Fruit fly (Drosophila melanogaster) whole organism, embryonic: ENCODE data around the gene hop.

Experiments
- ATbp ChIP-seq: fragments of 200-800 bp; sonication (Bioruptor generic); optimal IDR thresholded peaks from 2 replicates; lab custom pipeline; 2017; ENCODE audit warnings: missing biosample characterization, mild to moderate bottlenecking, missing genetic modification characterization, missing genetic modification reagents
- Aef1 ChIP-seq: fragments of 200-800 bp; sonication (Bioruptor generic); IDR thresholded peaks from 3 replicates; pipeline ENCODE4 v1.3.6; 2022; ENCODE audit warnings: missing biosample characterization, missing genetic modification characterization
- CG10274 ChIP-seq: fragments of 200-800 bp; sonication (Bioruptor generic); optimal IDR thresholded peaks from 3 replicates; lab custom pipeline; 2017; ENCODE audit warnings: missing biosample characterization, mild to moderate bottlenecking, missing genetic modification characterization
- CG10431 ChIP-seq: fragments of 200-800 bp; sonication (Bioruptor generic); optimal IDR thresholded peaks from 3 replicates; lab custom pipeline; 2018; ENCODE audit warnings: missing biosample characterization, mild to moderate bottlenecking, missing genetic modification characterization
- CG11093 ChIP-seq: fragments of 200-800 bp; sonication (Bioruptor generic); IDR thresholded peaks from 3 replicates; pipeline ENCODE4 v1.3.6; 2022; ENCODE audit warnings: missing biosample characterization, missing genetic modification characterization
- CG11696 ChIP-seq: fragments of 200-800 bp; sonication (Bioruptor generic); IDR thresholded peaks from 2 replicates; pipeline ENCODE4 v1.3.6; 2022; ENCODE audit warnings: missing biosample characterization, missing genetic modification characterization
- CG12155 ChIP-seq: fragments of 200-800 bp; sonication (Bioruptor generic); optimal IDR thresholded peaks from 3 replicates; lab custom pipeline; 2016; ENCODE audit warnings: missing biosample characterization, missing genetic modification characterization
- CG13287 ChIP-seq: fragments of 200-800 bp; sonication (Bioruptor generic); IDR thresholded peaks from 2 replicates; pipeline ENCODE4 v1.3.6; 2022; ENCODE audit warnings: missing biosample characterization, missing genetic modification characterization; ENCODE audit not compliant: partially characterized antibody
- CG13424 ChIP-seq: fragments of 200-800 bp; sonication (Bioruptor generic); optimal IDR thresholded peaks from 2 replicates; lab custom pipeline; 2019; ENCODE audit warnings: missing biosample characterization, mild to moderate bottlenecking, missing genetic modification characterization, moderate library complexity
- CG14441 ChIP-seq: fragments of 200-800 bp; sonication (Bioruptor generic); IDR thresholded peaks from 2 replicates; pipeline ENCODE4 v1.3.6; 2022; ENCODE audit warnings: missing biosample characterization, missing genetic modification characterization
- CG1529 ChIP-seq: fragments of 200-800 bp; sonication (Bioruptor generic); optimal IDR thresholded peaks from 3 replicates; lab custom pipeline; 2018; ENCODE audit warnings: missing biosample characterization, missing genetic modification characterization
- CG3163 ChIP-seq: fragments of 200-800 bp; sonication (Bioruptor generic); optimal IDR thresholded peaks from 3 replicates; lab custom pipeline; 2016; ENCODE audit warnings: missing biosample characterization, missing genetic modification characterization
- CG3847 ChIP-seq: fragments of 200-800 bp; sonication (Bioruptor generic); IDR thresholded peaks from 2 replicates; pipeline ENCODE4 v1.3.6; 2022; ENCODE audit warnings: missing biosample characterization, missing genetic modification characterization
- CG6689 ChIP-seq: fragments of 200-800 bp; sonication (Bioruptor generic); IDR thresholded peaks from 2 replicates; pipeline ENCODE4 v1.3.6; 2022; ENCODE audit warnings: missing biosample characterization, missing genetic modification characterization
- CG7839 ChIP-seq: fragments of 200-800 bp; sonication (Bioruptor generic); optimal IDR thresholded peaks from 3 replicates; lab custom pipeline; 2018; ENCODE audit warnings: missing biosample characterization, mild to moderate bottlenecking, missing genetic modification characterization, moderate library complexity
- CG8765 ChIP-seq: fragments of 200-800 bp; sonication (Bioruptor generic); IDR thresholded peaks from 2 replicates; pipeline ENCODE4 v1.3.6; 2022; ENCODE audit warnings: missing biosample characterization, missing genetic modification characterization
- Dek ChIP-seq: fragments of 200-800 bp; sonication (Bioruptor generic); optimal IDR thresholded peaks from 3 replicates; lab custom pipeline; 2019; ENCODE audit warnings: missing biosample characterization, mild to moderate bottlenecking, missing genetic modification characterization, moderate library complexity
- Hand ChIP-seq: fragments of 200-800 bp; sonication (Bioruptor generic); optimal IDR thresholded peaks from 2 replicates; lab custom pipeline; 2017; ENCODE audit warnings: mild to moderate bottlenecking, missing biosample characterization, missing genetic modification reagents, missing genetic modification characterization
- Kr ChIP-seq: fragments of 200-800 bp; sonication (Bioruptor generic); optimal IDR thresholded peaks from 2 replicates; lab custom pipeline; 2017; ENCODE audit warnings: missing biosample characterization, mild to moderate bottlenecking, missing genetic modification characterization
- MTF-1 ChIP-seq: fragments of 200-800 bp; sonication (Bioruptor generic); optimal IDR thresholded peaks from 2 replicates; lab custom pipeline; 2018; ENCODE audit warnings: missing biosample characterization, mild to moderate bottlenecking, missing genetic modification characterization, borderline replicate concordance
- Max ChIP-seq: fragments of 200-800 bp; sonication (Bioruptor generic); optimal IDR thresholded peaks from 2 replicates; lab custom pipeline; 2016; ENCODE audit warnings: missing biosample characterization, mild to moderate bottlenecking, missing genetic modification characterization
- NC2α ChIP-seq: fragments of 200-800 bp; sonication (Bioruptor generic); optimal IDR thresholded peaks from 2 replicates; lab custom pipeline; 2016; ENCODE audit warnings: missing biosample characterization, missing genetic modification characterization
- Poxn ChIP-seq: fragments of 200-800 bp; sonication (Bioruptor generic); IDR thresholded peaks from 2 replicates; pipeline ENCODE4 v1.3.6; 2022; ENCODE audit warnings: missing biosample characterization, missing genetic modification characterization
- Sry-δ ChIP-seq: fragments of 200-800 bp; sonication (Bioruptor generic); optimal IDR thresholded peaks from 2 replicates; lab custom pipeline; 2016; ENCODE audit warnings: missing biosample characterization, missing genetic modification characterization
- Tbp ChIP-seq: fragments of >200 bp; optimal IDR thresholded peaks from 2 replicates; lab custom pipeline; 2018; ENCODE audit warnings: missing biosample characterization, missing genetic modification characterization
- Trl ChIP-seq, 3 experiments: fragments of >200 bp in 2 of 3; fragments of 200-800 bp in 1 of 3; sonication (Bioruptor generic) in 1 of 3; optimal IDR thresholded peaks; 2 replicates in 1 of 3; 3 replicates in 2 of 3; lab custom pipeline; 2016 to 2017; ENCODE audit warnings: missing biosample characterization in 1 of 3, missing genetic modification characterization in 1 of 3
- Xbp1 ChIP-seq: fragments of 200-800 bp; sonication (Bioruptor generic); optimal IDR thresholded peaks from 3 replicates; lab custom pipeline; 2016; ENCODE audit warnings: missing biosample characterization, mild to moderate bottlenecking, missing genetic modification characterization
- ara ChIP-seq: fragments of 200-800 bp; sonication (Bioruptor generic); IDR thresholded peaks from 2 replicates; pipeline ENCODE4 v1.3.6; 2022; ENCODE audit warnings: missing biosample characterization, missing genetic modification characterization
- bcd ChIP-seq: fragments of 200-800 bp; sonication (Bioruptor generic); optimal IDR thresholded peaks from 2 replicates; lab custom pipeline; 2017; ENCODE audit warnings: missing biosample characterization, mild to moderate bottlenecking, missing genetic modification characterization
- cad ChIP-seq: fragments of >200 bp; optimal IDR thresholded peaks from 2 replicates; lab custom pipeline; 2017; ENCODE audit warnings: missing biosample characterization, missing genetic modification characterization
- chinmo ChIP-seq: fragments of 200-800 bp; sonication (Bioruptor generic); IDR thresholded peaks from 4 replicates; pipeline ENCODE4 v1.3.6; 2022; ENCODE audit warnings: missing biosample characterization, missing genetic modification characterization; ENCODE audit not compliant: partially characterized antibody
- croc ChIP-seq: fragments of 200-800 bp; sonication (Bioruptor generic); conservative IDR thresholded peaks from 3 replicates; pipeline ENCODE4 v1.3.6; 2022; ENCODE audit warnings: missing biosample characterization, missing genetic modification characterization
- crol ChIP-seq: fragments of 200-800 bp; sonication (Bioruptor generic); IDR thresholded peaks from 2 replicates; pipeline ENCODE4 v1.3.6; 2022; ENCODE audit warnings: missing biosample characterization, missing genetic modification characterization
- dm ChIP-seq: fragments of 200-800 bp; sonication (Bioruptor generic); optimal IDR thresholded peaks from 3 replicates; lab custom pipeline; 2016; ENCODE audit warnings: missing biosample characterization, missing genetic modification characterization
- gro ChIP-seq: fragments of 200-800 bp; sonication (Bioruptor generic); optimal IDR thresholded peaks from 2 replicates; lab custom pipeline; 2016; ENCODE audit warnings: missing biosample characterization, missing genetic modification characterization
- kay ChIP-seq: fragments of 200-800 bp; sonication (Bioruptor generic); optimal IDR thresholded peaks from 2 replicates; lab custom pipeline; 2016; ENCODE audit warnings: missing biosample characterization, missing genetic modification characterization
- nerfin-2 ChIP-seq: fragments of 200-800 bp; sonication (Bioruptor generic); IDR thresholded peaks from 2 replicates; pipeline ENCODE4 v1.3.6; 2022; ENCODE audit warnings: missing biosample characterization, missing genetic modification characterization; ENCODE audit not compliant: partially characterized antibody
- phol ChIP-seq: fragments of 200-800 bp; sonication (Bioruptor generic); optimal IDR thresholded peaks from 3 replicates; lab custom pipeline; 2018; ENCODE audit warnings: missing biosample characterization, mild to moderate bottlenecking, missing genetic modification characterization, moderate library complexity
- prd ChIP-seq, 3 experiments: fragments of >200 bp in 2 of 3; fragments of 200-800 bp in 1 of 3; sonication (Bioruptor generic) in 1 of 3; optimal IDR thresholded peaks in 2 of 3; IDR thresholded peaks in 1 of 3; 2 replicates in 2 of 3; 3 replicates in 1 of 3; pipeline versions ENCODE4 v1.3.6 to Lab custom; 2017 to 2022; ENCODE audit warnings: missing biosample characterization in 1 of 3, missing genetic modification characterization in 1 of 3
- tll ChIP-seq, 2 experiments: fragments of 200-800 bp in 1 of 2; fragments of >200 bp in 1 of 2; sonication (Bioruptor generic) in 1 of 2; optimal IDR thresholded peaks; 2 replicates each; lab custom pipeline; 2017 to 2019; ENCODE audit warnings: missing biosample characterization in 2 of 2, missing genetic modification characterization in 2 of 2, mild to moderate bottlenecking in 1 of 2, moderate library complexity in 1 of 2
- zen2 ChIP-seq: fragments of 200-800 bp; sonication (Bioruptor generic); IDR thresholded peaks from 3 replicates; pipeline ENCODE4 v1.3.6; 2022; ENCODE audit warnings: missing biosample characterization, missing genetic modification characterization; ENCODE audit not compliant: partially characterized antibody

Gene hop

dm6 chrX:11325175-11325768, 42.6 kb downstream of the hop start, which contains the start of gene Gapvd1 (continued):
- no peak for TF ChIP-seq cad (GFP tag; lab: Kevin White, UChicago)
- TF ChIP-seq Trl (optimal IDR thresholded peaks at IDR 0.05; lab: Kevin White, UChicago) = no peak
- peak; percentile 20 for TF ChIP-seq Trl (GFP tag; optimal IDR thresholded peaks at IDR 0.05; lab: Kevin White, UChicago)
- peak; percentile 43 for TF ChIP-seq gro
- no peak for TF ChIP-seq prd (optimal IDR thresholded peaks at IDR 0.05; lab: Kevin White, UChicago)
- TF ChIP-seq prd (GFP tag; IDR thresholded peaks at IDR 0.05; lab: Robert Waterston, UW) = no peak
- TF ChIP-seq Aef1 (GFP tag; lab: Robert Waterston, UW) = peak; percentile 62; the same call in 2 of the 3 replicates
- TF ChIP-seq ara (GFP tag; lab: Robert Waterston, UW) = no peak
- 0 out of 2 replicates have a peak, but pooled peaks have one; percentile 15 for TF ChIP-seq CG3847
- no peak for TF ChIP-seq MTF-1 (GFP tag; lab: Kevin White, UChicago)
- TF ChIP-seq nerfin-2 (GFP tag; lab: Robert Waterston, UW) = peak; percentile 80
- TF ChIP-seq CG12155 (GFP tag; lab: Kevin White, UChicago) = no peak
- no peak for TF ChIP-seq Poxn
- peak; percentile 2 for TF ChIP-seq CG3163
- TF ChIP-seq phol = no peak
- no peak for TF ChIP-seq ATbp
- no peak for TF ChIP-seq CG1529 (GFP tag; lab: Kevin White, UChicago)
- no peak for TF ChIP-seq Kr (GFP tag; lab: Kevin White, UChicago)
- peak; percentile 77; the same call in 2 of the 4 replicates for TF ChIP-seq chinmo
- no peak for TF ChIP-seq croc (GFP tag; lab: Robert Waterston, UW)
- TF ChIP-seq Xbp1 (GFP tag; lab: Kevin White, UChicago) = no peak
- TF ChIP-seq bcd (GFP tag; lab: Kevin White, UChicago) = no peak
- TF ChIP-seq Sry-δ = peak; percentile 92
- no peak for TF ChIP-seq CG10431 (GFP tag; lab: Kevin White, UChicago)
- peak; percentile 85 for TF ChIP-seq CG13287 (GFP tag; lab: Robert Waterston, UW)
- peak; percentile 10 for TF ChIP-seq Max (GFP tag; lab: Kevin White, UChicago)
- no peak for TF ChIP-seq CG14441 (GFP tag; lab: Robert Waterston, UW)
- no peak for TF ChIP-seq Hand (GFP tag; lab: Kevin White, UChicago)
- TF ChIP-seq tll (GFP tag; optimal IDR thresholded peaks at IDR 0.05; lab: Kevin White, UChicago) = no peak
- peak; percentile 73 for TF ChIP-seq zen2 (GFP tag; lab: Robert Waterston, UW)
- no peak for TF ChIP-seq CG11093 (GFP tag; lab: Robert Waterston, UW)
- no peak for TF ChIP-seq CG6689 (GFP tag; lab: Robert Waterston, UW)
- TF ChIP-seq crol (GFP tag; lab: Robert Waterston, UW) = no peak
- no peak for TF ChIP-seq Tbp (GFP tag; lab: Kevin White, UChicago)
- TF ChIP-seq CG8765 (GFP tag; lab: Robert Waterston, UW) = no peak
- peak; percentile 66 for TF ChIP-seq dm (GFP tag; lab: Kevin White, UChicago)
- no peak for TF ChIP-seq CG11696 (GFP tag; lab: Robert Waterston, UW)
- TF ChIP-seq CG10274 (GFP tag; lab: Kevin White, UChicago) = no peak
- TF ChIP-seq kay (GFP tag; lab: Kevin White, UChicago) = no peak
- no peak for TF ChIP-seq Dek
- TF ChIP-seq CG13424 (tag; lab: Kevin White, UChicago) = no peak
- TF ChIP-seq CG7839 (tag; lab: Kevin White, UChicago) = no peak
- TF ChIP-seq NC2α (GFP tag; lab: Kevin White, UChicago) = no peak
- TF ChIP-seq, all 482 proteins: peak for 122
